Fruit fly (Drosophila melanogaster) whole organism, embryonic: ENCODE results near the gene CG31219.

ENCODE experiments used
- CG15601 ChIP-seq: fragments of 200-800 bp; sonication (Bioruptor generic); optimal IDR thresholded peaks from 3 replicates; lab custom pipeline; 2019; ENCODE audit warnings: missing biosample characterization, mild to moderate bottlenecking, missing genetic modification characterization, moderate library complexity
- CG30020 ChIP-seq: fragments of 200-800 bp; optimal IDR thresholded peaks from 2 replicates; lab custom pipeline; 2019; ENCODE audit warnings: missing biosample characterization, mild to moderate bottlenecking, missing genetic modification characterization, moderate library complexity
- Deaf1 ChIP-seq: fragments of 200-800 bp; optimal IDR thresholded peaks from 3 replicates; lab custom pipeline; 2019; ENCODE audit warnings: missing biosample characterization, mild to moderate bottlenecking, missing genetic modification characterization, moderate library complexity
- Lim3 ChIP-seq: fragments of 200-800 bp; sonication (Bioruptor generic); IDR thresholded peaks from 2 replicates; pipeline ENCODE4 v1.3.6; 2022; ENCODE audit warnings: missing biosample characterization, missing genetic modification characterization
- ase ChIP-seq: fragments of 200-800 bp; sonication (Bioruptor generic); IDR thresholded peaks from 3 replicates; pipeline ENCODE4 v1.3.6; 2022; ENCODE audit warnings: missing biosample characterization, missing genetic modification characterization
- dm ChIP-seq: fragments of 200-800 bp; sonication (Bioruptor generic); optimal IDR thresholded peaks from 3 replicates; lab custom pipeline; 2016; ENCODE audit warnings: missing biosample characterization, missing genetic modification characterization
- gcm ChIP-seq: fragments of 200-800 bp; sonication (Bioruptor generic); optimal IDR thresholded peaks from 2 replicates; lab custom pipeline; 2019; ENCODE audit warnings: missing biosample characterization, mild to moderate bottlenecking, missing genetic modification characterization, moderate library complexity
- sens-2 ChIP-seq: fragments of 200-800 bp; sonication (Bioruptor generic); IDR thresholded peaks from 2 replicates; pipeline ENCODE4 v1.3.6; 2022; ENCODE audit warnings: missing biosample characterization, missing genetic modification characterization

dm6 chr3R:19644901-19645204, 6.0 kb upstream of the CG31219 start, which contains the start of gene Nup58:
- TF ChIP-seq gcm (GFP tag; lab: Kevin White, UChicago): no peak
- TF ChIP-seq dm (GFP tag; lab: Kevin White, UChicago): no peak
- TF ChIP-seq CG30020 (tag; lab: Kevin White, UChicago): no peak
- TF ChIP-seq Deaf1 (tag; lab: Kevin White, UChicago): no peak
- no peak for TF ChIP-seq ase (GFP tag; lab: Robert Waterston, UW)
- no peak for TF ChIP-seq Lim3 (GFP tag; lab: Robert Waterston, UW)
- TF ChIP-seq sens-2: no peak
- TF ChIP-seq CG15601 (tag; lab: Kevin White, UChicago): no peak
